Worm (Caenorhabditis elegans): ENCODE data around the gene sru-8.

DNA sequence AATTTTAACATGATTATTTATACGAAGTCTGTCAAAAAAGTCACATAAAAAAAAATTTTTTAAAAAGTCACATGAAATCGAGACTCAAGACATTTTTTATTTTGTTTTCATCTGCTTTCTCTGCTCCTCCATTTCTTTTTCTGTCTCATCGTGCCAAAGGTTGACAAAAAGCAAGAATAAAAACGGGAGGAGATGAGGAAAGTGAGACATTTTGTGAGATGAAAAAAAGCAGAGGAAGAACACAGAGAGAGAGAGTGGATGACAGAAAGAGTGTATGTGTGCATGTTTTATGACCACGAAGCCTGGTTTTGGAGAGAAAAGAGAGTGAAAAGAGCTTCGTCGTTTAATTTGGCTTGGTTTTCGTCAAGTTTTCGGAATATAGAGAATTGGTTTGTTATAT lies 10.1 kb downstream of the sru-8 start:
- TF ChIP-seq F13C5.2 (tag; optimal IDR thresholded peaks at IDR 0.05) (no peak), ama-1 (optimal IDR thresholded peaks at IDR 0.05) (no peak), sea-1 (GFP tag; conservative IDR thresholded peaks at IDR 0.05) (no peak), ceh-36 (tag; optimal IDR thresholded peaks at IDR 0.05) (no peak)

Data from whole organism, early embryonic.